Worm (Caenorhabditis elegans) whole organism, late embryonic: ENCODE data around the gene Y54B9A.1.

Source experiments
- C08G9.2 ChIP-seq: sonication (generic microtip); optimal IDR thresholded peaks from 2 replicates; lab custom pipeline; 2016; ENCODE audit warnings: mild to moderate bottlenecking, missing genetic modification characterization, moderate library complexity, missing compliant biosample characterization
- K09A11.1 ChIP-seq: sonication (generic microtip); optimal IDR thresholded peaks from 2 replicates; lab custom pipeline; 2017; ENCODE audit warnings: antibody characterized with exemption, mild to moderate bottlenecking, missing genetic modification characterization, missing compliant biosample characterization; ENCODE audit not compliant: insufficient read depth
- T23F11.4 ChIP-seq: fragments of 200-800 bp; sonication (Bioruptor generic); optimal IDR thresholded peaks from 2 replicates; lab custom pipeline; 2018; ENCODE audit warnings: mild to moderate bottlenecking, missing genetic modification characterization, missing compliant biosample characterization
- ceh-19 ChIP-seq: fragments of 200-800 bp; sonication (Bioruptor generic); optimal IDR thresholded peaks from 2 replicates; lab custom pipeline; 2018; ENCODE audit warnings: mild to moderate bottlenecking, missing genetic modification characterization, missing compliant biosample characterization
- ceh-2 ChIP-seq: sonication (generic microtip); optimal IDR thresholded peaks from 2 replicates; lab custom pipeline; 2016; ENCODE audit warnings: missing genotype, missing genetic modification characterization, missing compliant biosample characterization
- ceh-22 ChIP-seq: sonication (generic microtip); optimal IDR thresholded peaks from 2 replicates; lab custom pipeline; 2017; ENCODE audit warnings: missing biosample characterization, missing genetic modification characterization
- ceh-24 ChIP-seq: sonication (generic microtip); optimal IDR thresholded peaks from 2 replicates; lab custom pipeline; 2016; ENCODE audit warnings: mild to moderate bottlenecking, missing genetic modification characterization, missing compliant biosample characterization
- ceh-31 ChIP-seq: sonication (generic microtip); optimal IDR thresholded peaks from 2 replicates; lab custom pipeline; 2016; ENCODE audit warnings: missing genetic modification characterization, missing compliant biosample characterization
- ceh-34 ChIP-seq: sonication (generic microtip); optimal IDR thresholded peaks from 2 replicates; lab custom pipeline; 2016; ENCODE audit warnings: mild to moderate bottlenecking, missing genetic modification characterization, missing compliant biosample characterization
- ceh-48 ChIP-seq: sonication (generic microtip); optimal IDR thresholded peaks from 2 replicates; lab custom pipeline; 2016; ENCODE audit warnings: missing genetic modification characterization, inconsistent platforms, missing compliant biosample characterization
- ceh-6 ChIP-seq: fragments of 200-800 bp; sonication (Bioruptor generic); optimal IDR thresholded peaks from 2 replicates; lab custom pipeline; 2018; ENCODE audit warnings: mild to moderate bottlenecking, missing genetic modification characterization, missing compliant biosample characterization
- dve-1 ChIP-seq: sonication (generic microtip); optimal IDR thresholded peaks from 2 replicates; lab custom pipeline; 2017; ENCODE audit warnings: antibody characterized with exemption, mild to moderate bottlenecking, missing genetic modification characterization, missing compliant biosample characterization
- elt-2 ChIP-seq: sonication (generic microtip); optimal IDR thresholded peaks from 2 replicates; lab custom pipeline; 2016; ENCODE audit warnings: missing genetic modification reagents, missing genetic modification characterization, missing compliant biosample characterization
- elt-4 ChIP-seq: sonication (generic microtip); optimal IDR thresholded peaks from 2 replicates; lab custom pipeline; 2016; ENCODE audit warnings: missing genetic modification characterization, missing compliant biosample characterization
- eyg-1 ChIP-seq: sonication (generic microtip); optimal IDR thresholded peaks from 2 replicates; lab custom pipeline; 2016; ENCODE audit warnings: missing genotype, missing genetic modification characterization, missing compliant biosample characterization
- gmeb-2 ChIP-seq: sonication (generic microtip); optimal IDR thresholded peaks from 2 replicates; lab custom pipeline; 2016; ENCODE audit warnings: missing genetic modification characterization, inconsistent platforms, missing compliant biosample characterization
- hlh-13 ChIP-seq: fragments of 200-800 bp; sonication (Bioruptor generic); optimal IDR thresholded peaks from 2 replicates; lab custom pipeline; 2018; ENCODE audit warnings: mild to moderate bottlenecking, missing genetic modification characterization, missing compliant biosample characterization
- hlh-15 ChIP-seq: sonication (generic microtip); optimal IDR thresholded peaks from 2 replicates; lab custom pipeline; 2016; ENCODE audit warnings: missing genetic modification characterization, missing compliant biosample characterization
- hlh-30 ChIP-seq: sonication (generic microtip); optimal IDR thresholded peaks from 2 replicates; lab custom pipeline; 2017; ENCODE audit warnings: antibody characterized with exemption, missing genetic modification characterization, missing compliant biosample characterization; ENCODE audit not compliant: insufficient read depth
- hlh-6 ChIP-seq: sonication (generic microtip); optimal IDR thresholded peaks from 2 replicates; lab custom pipeline; 2016; ENCODE audit warnings: missing genotype, missing genetic modification characterization, missing compliant biosample characterization
- madf-2 ChIP-seq: sonication (generic microtip); optimal IDR thresholded peaks from 2 replicates; lab custom pipeline; 2017; ENCODE audit warnings: missing genetic modification characterization, missing compliant biosample characterization
- mec-3 ChIP-seq: sonication (generic microtip); optimal IDR thresholded peaks from 2 replicates; lab custom pipeline; 2016; ENCODE audit warnings: borderline replicate concordance, missing genetic modification characterization, missing compliant biosample characterization
- nfya-1 ChIP-seq: sonication (generic microtip); optimal IDR thresholded peaks from 2 replicates; lab custom pipeline; 2017; ENCODE audit warnings: missing genetic modification characterization, mild to moderate bottlenecking, missing compliant biosample characterization, antibody characterized with exemption, moderate library complexity
- nhr-11 ChIP-seq: fragments of 150-350 bp; optimal IDR thresholded peaks from 2 replicates; lab custom pipeline; 2014; ENCODE audit warnings: missing biosample characterization, missing genetic modification characterization
- nhr-232 ChIP-seq: sonication (generic microtip); optimal IDR thresholded peaks from 2 replicates; lab custom pipeline; 2016; ENCODE audit warnings: missing genetic modification characterization, missing compliant biosample characterization
- pha-2 ChIP-seq: sonication (generic microtip); optimal IDR thresholded peaks from 2 replicates; lab custom pipeline; 2017; ENCODE audit warnings: mild to moderate bottlenecking, missing genetic modification characterization, missing compliant biosample characterization
- pha-4 ChIP-seq: fragments of 150-350 bp; optimal IDR thresholded peaks from 2 replicates; lab custom pipeline; 2018; ENCODE audit warnings: missing biosample characterization, missing genetic modification reagents, missing genetic modification characterization
- pqm-1 ChIP-seq: sonication (generic microtip); optimal IDR thresholded peaks from 2 replicates; lab custom pipeline; 2016; ENCODE audit warnings: missing genetic modification characterization, missing compliant biosample characterization
- pros-1 ChIP-seq: fragments of 150-350 bp; optimal IDR thresholded peaks from 2 replicates; lab custom pipeline; 2014; ENCODE audit warnings: missing biosample characterization, missing genetic modification reagents, missing genetic modification characterization
- ref-2 ChIP-seq: sonication (generic microtip); optimal IDR thresholded peaks from 2 replicates; lab custom pipeline; 2016; ENCODE audit warnings: missing genetic modification characterization, missing compliant biosample characterization
- sdc-2 ChIP-seq: sonication (generic microtip); optimal IDR thresholded peaks from 2 replicates; lab custom pipeline; 2016; ENCODE audit warnings: missing genotype, missing genetic modification characterization, missing compliant biosample characterization
- tbx-2 ChIP-seq: sonication (generic microtip); optimal IDR thresholded peaks from 2 replicates; lab custom pipeline; 2016; ENCODE audit warnings: missing genetic modification characterization, missing compliant biosample characterization
- unc-3 ChIP-seq, 2 experiments: fragments of 200-800 bp in 1 of 2; sonication (Bioruptor generic) in 1 of 2; sonication (generic microtip) in 1 of 2; conservative IDR thresholded peaks in 1 of 2; optimal IDR thresholded peaks in 1 of 2; 2 replicates each; pipeline versions ENCODE4 v1.3.6 to Lab custom; 2016 to 2022; ENCODE audit warnings: missing compliant biosample characterization in 2 of 2, missing genetic modification characterization in 2 of 2, missing genetic modification reagents in 1 of 2
- unc-42 ChIP-seq: sonication (generic microtip); optimal IDR thresholded peaks from 2 replicates; lab custom pipeline; 2016; ENCODE audit warnings: missing genotype, missing genetic modification characterization, missing compliant biosample characterization
- unc-86 ChIP-seq: sonication (generic microtip); optimal IDR thresholded peaks from 2 replicates; lab custom pipeline; 2016; ENCODE audit warnings: missing genetic modification characterization, missing compliant biosample characterization
- ztf-16 ChIP-seq: sonication (generic microtip); optimal IDR thresholded peaks from 2 replicates; lab custom pipeline; 2017; ENCODE audit warnings: missing genetic modification characterization, missing compliant biosample characterization

Y54B9A.1 gene

ce11 chrV:9440003-9440319 is 612 bp upstream of the Y54B9A.1 start:
- TF ChIP-seq nhr-232 (tag; lab: Kevin White, UChicago), result no peak
- no peak for TF ChIP-seq nhr-11 (tag; lab: Kevin White, UChicago)
- no peak for TF ChIP-seq ceh-34
- no peak for TF ChIP-seq unc-42 (tag; lab: Kevin White, UChicago)
- TF ChIP-seq unc-86 (tag; lab: Kevin White, UChicago), result no peak
- no peak for TF ChIP-seq hlh-13 (GFP tag; lab: Kevin White, UChicago)
- TF ChIP-seq hlh-6 (tag; lab: Kevin White, UChicago), result no peak
- TF ChIP-seq ceh-6 (GFP tag; lab: Kevin White, UChicago), result no peak
- no peak for TF ChIP-seq ztf-16 (tag; lab: Kevin White, UChicago)
- no peak for TF ChIP-seq pros-1
- TF ChIP-seq sdc-2 (tag; lab: Kevin White, UChicago), result no peak

ce11 chrV:9427075-9427474 is 12.3 kb downstream of the Y54B9A.1 start, which contains the start of gene F36D4.6:
Gene F36D4.6 (minus strand): TSS chrV:9427175.
- TF ChIP-seq pqm-1 (tag; lab: Kevin White, UChicago), result no peak
- TF ChIP-seq hlh-30 (tag; lab: Kevin White, UChicago), result no peak
- no peak for TF ChIP-seq ref-2 (tag; lab: Kevin White, UChicago)
- no peak for TF ChIP-seq T23F11.4 (GFP tag; lab: Kevin White, UChicago)
- TF ChIP-seq nhr-11 (tag; lab: Kevin White, UChicago), result no peak
- TF ChIP-seq hlh-13 (GFP tag; lab: Kevin White, UChicago), result no peak
- TF ChIP-seq hlh-15 (tag; lab: Kevin White, UChicago), result no peak
- TF ChIP-seq, all 69 proteins: peak for 0

ce11 chrV:9425593-9425992 is 13.8 kb downstream of the Y54B9A.1 start, which contains the start of gene F36D4.5:
Gene F36D4.5 (minus strand): TSS chrV:9425817.
- TF ChIP-seq unc-42 (tag; lab: Kevin White, UChicago) (peak; percentile 51), dve-1 (tag; lab: Kevin White, UChicago) (no peak)

- TF ChIP-seq madf-2 (tag; lab: Kevin White, UChicago) (no peak), pha-4 (no peak), ceh-34 (peak; percentile 82), gmeb-2 (tag; lab: Kevin White, UChicago) (no peak), elt-2 (no peak), elt-4 (tag; lab: Kevin White, UChicago) (no peak), ceh-31 (peak; percentile 32), K09A11.1 (tag; lab: Kevin White, UChicago) (no peak), ceh-2 (tag; lab: Kevin White, UChicago) (peak; percentile 21), ceh-22 (tag; lab: Kevin White, UChicago) (peak; percentile 15), mec-3 (no peak), ceh-48 (no peak), C08G9.2 (no peak), nfya-1 (peak; percentile 34), pha-2 (tag; lab: Kevin White, UChicago) (peak; percentile 38), ceh-24 (tag; lab: Kevin White, UChicago) (no peak), tbx-2 (tag; lab: Kevin White, UChicago) (peak; percentile 24), eyg-1 (tag; lab: Kevin White, UChicago) (no peak)
Measured at ce11 chrV:9424514-9424913, 14.8 kb downstream of the Y54B9A.1 start.

- no peak for TF ChIP-seq ceh-19
- no peak for TF ChIP-seq unc-3 (GFP tag; conservative IDR thresholded peaks at IDR 0.05; lab: Robert Waterston, UW)
- no peak for TF ChIP-seq unc-3 (tag; optimal IDR thresholded peaks at IDR 0.05; lab: Kevin White, UChicago)
Measured at ce11 chrV:9423539-9423938, 15.8 kb downstream of the Y54B9A.1 start.
